Worm (Caenorhabditis elegans): ENCODE results near the gene cpar-1.

DNA sequence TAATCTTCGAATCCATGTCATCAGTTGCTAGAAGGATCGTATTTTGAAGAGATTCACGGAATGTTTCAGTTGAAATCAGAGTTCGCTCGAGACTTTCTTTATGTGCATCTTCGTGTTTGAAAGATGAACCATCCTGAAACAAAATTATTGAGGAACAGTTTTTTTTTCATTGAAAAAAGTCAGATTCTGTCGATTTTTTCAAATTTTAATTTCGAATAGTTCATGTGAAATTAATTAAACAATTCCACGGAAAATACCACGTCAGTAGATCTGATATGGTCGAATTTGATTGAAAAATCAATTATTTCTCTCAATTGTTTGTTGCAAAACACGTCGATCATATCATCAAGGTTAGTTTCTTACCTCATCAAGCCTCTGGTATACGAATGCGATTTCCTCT lies 5.5 kb downstream of the cpar-1 start, which contains the start of gene F54C8.1:
- TF ChIP-seq egl-27 (tag; optimal IDR thresholded peaks at IDR 0.05) (no peak), mdl-1 (tag; optimal IDR thresholded peaks at IDR 0.05) (no peak), nhr-11 (tag; optimal IDR thresholded peaks at IDR 0.05) (no peak), lsy-2 (tag; optimal IDR thresholded peaks at IDR 0.05) (no peak), nhr-23 (tag; optimal IDR thresholded peaks at IDR 0.05) (no peak), nhr-25 (tag; optimal IDR thresholded peaks at IDR 0.05) (no peak), nhr-237 (tag; optimal IDR thresholded peaks at IDR 0.05) (no peak), blmp-1 (tag; optimal IDR thresholded peaks at IDR 0.05; ENCODE audit: insufficient read depth) (no peak), nhr-77 (tag; optimal IDR thresholded peaks at IDR 0.05) (no peak), ztf-4 (tag; optimal IDR thresholded peaks at IDR 0.05) (no peak)

Measured in whole organism, L2 larva.